Worm (Caenorhabditis elegans) whole organism, L2 larva: ENCODE results near the gene mif-1.

Source experiments
- ama-1 ChIP-seq: fragments of 150-350 bp; optimal IDR thresholded peaks from 2 replicates; lab custom pipeline; 2018; ENCODE audit warnings: inconsistent platforms
- ceh-82 ChIP-seq: fragments of 150-350 bp; optimal IDR thresholded peaks from 2 replicates; lab custom pipeline; 2014; ENCODE audit warnings: missing biosample characterization, missing genetic modification characterization
- dmd-4 ChIP-seq: sonication (generic microtip); optimal IDR thresholded peaks from 2 replicates; lab custom pipeline; 2017; ENCODE audit warnings: missing biosample characterization, missing genetic modification characterization
- fos-1 ChIP-seq: fragments of 150-350 bp; optimal IDR thresholded peaks from 2 replicates; lab custom pipeline; 2014; ENCODE audit warnings: missing biosample characterization, missing genetic modification characterization
- lsy-2 ChIP-seq, 2 experiments: fragments of 150-350 bp in 1 of 2; sonication (generic microtip) in 1 of 2; optimal IDR thresholded peaks; 2 replicates each; lab custom pipeline; 2014 to 2017; ENCODE audit warnings: missing biosample characterization in 2 of 2, missing genetic modification characterization in 2 of 2
- skn-1 ChIP-seq: sonication (generic microtip); optimal IDR thresholded peaks from 2 replicates; lab custom pipeline; 2017; ENCODE audit warnings: missing biosample characterization, missing genetic modification characterization
- snpc-4 ChIP-seq: fragments of 150-350 bp; optimal IDR thresholded peaks from 2 replicates; lab custom pipeline; 2014; ENCODE audit warnings: missing biosample characterization, missing genetic modification characterization
- unc-62 ChIP-seq: fragments of 150-350 bp; optimal IDR thresholded peaks from 2 replicates; lab custom pipeline; 2014; ENCODE audit warnings: missing biosample characterization, missing genetic modification reagents, missing genetic modification characterization
- zag-1 ChIP-seq: fragments of 150-350 bp; optimal IDR thresholded peaks from 2 replicates; lab custom pipeline; 2014; ENCODE audit warnings: missing biosample characterization, missing genetic modification characterization

DNA sequence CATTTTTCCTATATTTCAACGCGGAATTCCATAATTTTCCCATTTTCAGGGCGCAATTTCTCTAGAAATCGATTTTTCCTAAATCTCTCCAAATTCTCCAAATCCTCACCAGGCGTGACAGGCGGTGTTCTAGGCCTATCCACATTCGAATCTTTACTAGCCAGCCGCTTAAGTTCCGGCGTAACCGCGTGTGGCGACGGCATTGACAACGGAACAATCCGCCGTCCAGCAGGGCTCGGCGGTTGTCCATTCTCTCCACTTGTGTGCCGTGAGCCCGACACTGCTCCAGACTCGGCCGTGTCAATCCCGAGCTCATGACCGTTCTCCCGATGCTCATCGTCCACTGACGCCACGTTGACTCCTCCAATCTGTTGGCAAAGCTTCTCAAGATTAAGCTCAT, 4.9 kb upstream of the mif-1 start:
- TF ChIP-seq ama-1 (lab: Kevin White, UChicago) (no peak), lsy-2 (tag; optimal IDR thresholded peaks at IDR 0.05; lab: Kevin White, UChicago) (no peak), ceh-82 (tag; lab: Kevin White, UChicago) (no peak), dmd-4 (tag; lab: Kevin White, UChicago) (no peak), snpc-4 (tag; lab: Kevin White, UChicago) (no peak), unc-62 (GFP tag; lab: Kevin White, UChicago) (no peak), fos-1 (tag; lab: Kevin White, UChicago) (no peak), zag-1 (no peak), skn-1 (tag; lab: Kevin White, UChicago) (no peak)
